Worm (Caenorhabditis elegans): ENCODE results near the gene irld-39.

The irld-39 gene

ce11 chrIV:16254464-16254863, 21.5 kb downstream of the irld-39 start, which contains the start of gene hlh-17:
Gene hlh-17 (plus strand): TSS chrIV:16254764.
- TF ChIP-seq nhr-76 (tag; optimal IDR thresholded peaks at IDR 0.05) (no peak), nhr-43 (tag; optimal IDR thresholded peaks at IDR 0.05; ENCODE audit: poor library complexity, severe bottlenecking) (no peak), skn-1 (tag; optimal IDR thresholded peaks at IDR 0.05) (no peak), lsy-12 (tag; optimal IDR thresholded peaks at IDR 0.05) (no peak), egl-27 (tag; optimal IDR thresholded peaks at IDR 0.05) (no peak), nhr-11 (tag; optimal IDR thresholded peaks at IDR 0.05) (no peak), nhr-237 (tag; optimal IDR thresholded peaks at IDR 0.05) (no peak), eor-1 (tag; optimal IDR thresholded peaks at IDR 0.05) (no peak), fkh-2 (tag; optimal IDR thresholded peaks at IDR 0.05) (no peak), ceh-16 (tag; optimal IDR thresholded peaks at IDR 0.05) (no peak), ceh-28 (tag; optimal IDR thresholded peaks at IDR 0.05) (no peak), nfya-1 (tag; optimal IDR thresholded peaks at IDR 0.05; ENCODE audit: insufficient read depth) (no peak), aly-2 (tag; optimal IDR thresholded peaks at IDR 0.05) (no peak), nhr-12 (tag; optimal IDR thresholded peaks at IDR 0.05) (no peak), unc-39 (tag; optimal IDR thresholded peaks at IDR 0.05) (no peak), unc-62 (GFP tag; optimal IDR thresholded peaks at IDR 0.05) (no peak), ama-1 (optimal IDR thresholded peaks at IDR 0.05) (no peak), ceh-9 (tag; optimal IDR thresholded peaks at IDR 0.05) (no peak), fkh-10 (GFP tag; optimal IDR thresholded peaks at IDR 0.05) (no peak), daf-12 (tag; optimal IDR thresholded peaks at IDR 0.05) (no peak)

- no peak for TF ChIP-seq nhr-28 (tag; optimal IDR thresholded peaks at IDR 0.05)
- TF ChIP-seq nhr-76 (tag; optimal IDR thresholded peaks at IDR 0.05) = no peak
- no peak for TF ChIP-seq R02D3.7 (tag; optimal IDR thresholded peaks at IDR 0.05)
- TF ChIP-seq egl-5 (tag; optimal IDR thresholded peaks at IDR 0.05) = no peak
- TF ChIP-seq elt-3 (tag; optimal IDR thresholded peaks at IDR 0.05) = no peak
- TF ChIP-seq nhr-23 (tag; optimal IDR thresholded peaks at IDR 0.05) = no peak
- no peak for TF ChIP-seq egl-27 (tag; optimal IDR thresholded peaks at IDR 0.05)
These were observed 24.4 kb downstream of the irld-39 start, which contains the start of gene hlh-31 for ce11 chrIV:16257330-16257729. Gene hlh-31 (plus strand): TSS chrIV:16257630.

- TF ChIP-seq R02D3.7 (tag; optimal IDR thresholded peaks at IDR 0.05) (no peak), unc-62 (GFP tag; optimal IDR thresholded peaks at IDR 0.05) (no peak), ama-1 (optimal IDR thresholded peaks at IDR 0.05) (no peak), nhr-77 (tag; optimal IDR thresholded peaks at IDR 0.05) (no peak), egl-5 (tag; optimal IDR thresholded peaks at IDR 0.05) (no peak), nhr-237 (tag; optimal IDR thresholded peaks at IDR 0.05) (no peak), nhr-25 (tag; optimal IDR thresholded peaks at IDR 0.05) (no peak), hmg-11 (tag; optimal IDR thresholded peaks at IDR 0.05) (no peak), mdl-1 (tag; optimal IDR thresholded peaks at IDR 0.05) (no peak), pqm-1 (tag; optimal IDR thresholded peaks at IDR 0.05) (no peak), ceh-16 (tag; optimal IDR thresholded peaks at IDR 0.05) (no peak)
These were observed 38.0 kb downstream of the irld-39 start, which contains the start of gene F38C2.4 for ce11 chrIV:16270955-16271354. Gene F38C2.4 (plus strand): TSS chrIV:16271255.

DNA sequence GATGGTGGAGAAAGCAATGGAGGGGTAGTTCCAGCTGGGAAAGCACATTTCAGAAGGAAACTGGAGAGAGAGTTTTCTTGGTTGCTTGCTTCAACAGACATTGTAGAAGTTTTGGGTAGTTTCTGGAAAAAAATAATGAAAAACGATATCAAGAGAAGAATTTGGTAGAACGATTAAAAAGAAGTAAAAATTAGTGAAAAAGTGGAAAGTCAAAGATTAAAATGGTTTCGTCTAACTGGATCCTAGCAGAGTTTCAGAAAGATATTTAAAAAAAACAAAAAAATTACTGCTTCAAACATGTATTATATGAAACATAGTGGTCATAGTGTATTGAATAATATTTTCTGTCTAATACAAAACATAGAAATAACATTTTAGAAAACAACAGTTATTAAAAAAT, 44.3 kb downstream of the irld-39 start, which contains the start of gene F38C2.7:
Gene F38C2.7, minus strand, starts transcription at position 101 of the 400 bp plus-strand sequence.
- TF ChIP-seq ceh-82 (tag; optimal IDR thresholded peaks at IDR 0.05) = no peak
- no peak for TF ChIP-seq zag-1 (tag; optimal IDR thresholded peaks at IDR 0.05)
- no peak for TF ChIP-seq unc-62 (GFP tag; optimal IDR thresholded peaks at IDR 0.05)
- no peak for TF ChIP-seq eor-1 (tag; optimal IDR thresholded peaks at IDR 0.05)
- no peak for TF ChIP-seq ama-1 (optimal IDR thresholded peaks at IDR 0.05)
- TF ChIP-seq nhr-23 (tag; optimal IDR thresholded peaks at IDR 0.05) = no peak
- no peak for TF ChIP-seq egl-27 (tag; optimal IDR thresholded peaks at IDR 0.05)
- TF ChIP-seq jun-1 (tag; optimal IDR thresholded peaks at IDR 0.05) = no peak
- no peak for TF ChIP-seq egl-5 (tag; optimal IDR thresholded peaks at IDR 0.05)
- TF ChIP-seq ceh-28 (tag; optimal IDR thresholded peaks at IDR 0.05) = no peak
- TF ChIP-seq nhr-76 (tag; optimal IDR thresholded peaks at IDR 0.05) = no peak
- no peak for TF ChIP-seq lin-39 (tag; optimal IDR thresholded peaks at IDR 0.05)
- TF ChIP-seq unc-39 (tag; optimal IDR thresholded peaks at IDR 0.05) = no peak
- no peak for TF ChIP-seq mdl-1 (tag; optimal IDR thresholded peaks at IDR 0.05)
- TF ChIP-seq elt-1 (tag; optimal IDR thresholded peaks at IDR 0.05) = no peak
- TF ChIP-seq nhr-11 (tag; optimal IDR thresholded peaks at IDR 0.05) = no peak
- no peak for TF ChIP-seq hmg-11 (tag; optimal IDR thresholded peaks at IDR 0.05)
- TF ChIP-seq skn-1 (tag; optimal IDR thresholded peaks at IDR 0.05) = no peak
- TF ChIP-seq ceh-9 (tag; optimal IDR thresholded peaks at IDR 0.05) = no peak
- TF ChIP-seq nhr-28 (tag; optimal IDR thresholded peaks at IDR 0.05) = no peak

Measured in whole organism, L3 larva.